Fruit fly (Drosophila melanogaster): Measurements from ENCODE around the gene CenB1A.

DNA sequence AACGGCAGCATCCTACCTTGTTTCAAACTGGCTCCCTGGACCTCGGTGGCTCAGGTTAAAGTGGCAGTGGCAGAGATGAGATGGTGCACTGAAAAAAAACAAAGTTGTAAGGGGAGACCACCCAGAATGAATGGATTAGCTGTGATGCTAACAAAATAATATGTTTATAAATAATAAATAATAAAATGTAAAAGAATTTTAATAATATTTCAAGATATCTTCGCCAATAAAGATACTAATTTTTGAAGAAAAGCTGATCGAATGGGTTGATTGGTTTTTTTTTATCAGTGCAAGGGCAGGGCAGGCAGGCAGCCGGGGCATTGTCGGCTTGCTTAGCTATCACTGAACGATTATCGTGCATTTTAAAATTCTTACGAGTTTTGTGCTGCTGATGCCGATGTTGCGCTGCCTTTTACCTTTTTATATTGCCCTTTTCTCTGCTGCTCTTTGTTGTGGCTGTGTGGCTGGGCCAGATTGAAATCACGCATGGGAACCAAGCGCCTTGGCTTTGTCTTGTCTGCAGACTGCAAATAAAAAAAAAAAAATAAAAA, 30.9 kb downstream of the CenB1A start:
- TF ChIP-seq EcR (GFP tag; optimal IDR thresholded peaks at IDR 0.05) (peak; percentile 71), CG4496 (GFP tag; IDR thresholded peaks at IDR 0.05) (peak; percentile 57), fd96Ca (GFP tag; IDR thresholded peaks at IDR 0.05) (peak; percentile 27; the same call in 1 of the 3 replicates)
